Fruit fly (Drosophila melanogaster) ovary, adult (tissue): ENCODE data around the gene eIF1A.

Experiments used
- CG17801 ChIP-seq: fragments of 200-800 bp; optimal IDR thresholded peaks from 2 replicates; lab custom pipeline; 2019; ENCODE audit warnings: missing biosample characterization, mild to moderate bottlenecking, missing genetic modification characterization, moderate library complexity; ENCODE audit not compliant: partially characterized antibody

Gene eIF1A

DNA sequence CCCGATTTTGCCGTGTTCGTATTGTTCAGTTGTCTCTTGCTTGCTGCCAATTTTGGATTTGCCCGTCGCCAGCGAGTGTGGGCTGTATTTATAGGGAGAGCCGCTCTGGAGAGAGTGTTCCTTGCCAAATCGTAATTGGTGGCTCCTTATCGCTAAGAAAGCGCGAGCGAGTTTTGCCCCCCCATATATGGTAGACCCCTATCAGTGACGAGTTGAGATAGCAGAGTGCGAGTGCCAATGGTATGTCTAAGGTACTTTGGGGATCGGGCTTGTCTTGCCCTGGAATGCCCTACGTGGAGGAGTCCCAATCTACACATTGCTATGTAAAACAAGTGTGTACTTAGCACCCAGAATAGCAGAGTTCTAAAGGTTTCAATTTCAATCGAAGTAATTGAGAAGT lies 5.0 kb downstream of the eIF1A start, which contains the start of gene CG7142:
Gene CG7142 (minus strand): TSS at position 29 of the 400 bp plus-strand sequence.
- TF ChIP-seq CG17801 (GFP tag; lab: Kevin White, UChicago) = no peak

dm6 chr3R:18280133-18280532 lies 5.7 kb downstream of the eIF1A start:
- TF ChIP-seq CG17801 (GFP tag; lab: Kevin White, UChicago) = no peak

dm6 chr3R:18280866-18281473 lies 6.5 kb downstream of the eIF1A start:
- no peak for TF ChIP-seq CG17801 (GFP tag; lab: Kevin White, UChicago)

dm6 chr3R:18283441-18283840 lies 9.0 kb downstream of the eIF1A start, which contains the start of the genes CG14312 and CG8064:
Gene CG14312, minus strand, starts transcription at chr3R:18283528.
Gene CG8064, plus strand, starts transcription at chr3R:18283660.
- TF ChIP-seq CG17801 (GFP tag; lab: Kevin White, UChicago) = no peak

dm6 chr3R:18288677-18289076 lies 14.2 kb downstream of the eIF1A start, which contains the start of gene CG7131:
Gene CG7131, minus strand, starts transcription at chr3R:18288777.
- no peak for TF ChIP-seq CG17801 (GFP tag; lab: Kevin White, UChicago)

DNA sequence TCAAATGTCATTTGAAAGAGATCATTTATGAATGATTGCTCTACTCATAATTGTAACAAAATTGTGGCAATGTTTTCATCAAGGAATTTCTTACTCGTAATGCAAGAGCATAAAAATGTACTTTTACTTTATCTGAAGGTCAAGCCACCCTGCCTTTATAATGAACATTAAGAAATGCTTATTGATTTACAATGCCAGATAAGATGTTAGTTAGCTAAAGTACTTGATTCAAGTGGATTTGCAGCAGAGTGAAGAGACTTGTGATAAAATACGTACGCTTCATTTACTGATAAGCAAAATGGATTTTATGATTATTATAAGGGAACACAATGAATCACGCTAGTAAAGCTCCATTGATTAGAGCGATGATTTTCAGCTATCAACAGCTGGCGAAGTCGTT lies 17.4 kb downstream of the eIF1A start:
- no peak for TF ChIP-seq CG17801 (GFP tag; lab: Kevin White, UChicago)

dm6 chr3R:18292371-18292770 lies 17.9 kb downstream of the eIF1A start:
- no peak for TF ChIP-seq CG17801 (GFP tag; lab: Kevin White, UChicago)

DNA sequence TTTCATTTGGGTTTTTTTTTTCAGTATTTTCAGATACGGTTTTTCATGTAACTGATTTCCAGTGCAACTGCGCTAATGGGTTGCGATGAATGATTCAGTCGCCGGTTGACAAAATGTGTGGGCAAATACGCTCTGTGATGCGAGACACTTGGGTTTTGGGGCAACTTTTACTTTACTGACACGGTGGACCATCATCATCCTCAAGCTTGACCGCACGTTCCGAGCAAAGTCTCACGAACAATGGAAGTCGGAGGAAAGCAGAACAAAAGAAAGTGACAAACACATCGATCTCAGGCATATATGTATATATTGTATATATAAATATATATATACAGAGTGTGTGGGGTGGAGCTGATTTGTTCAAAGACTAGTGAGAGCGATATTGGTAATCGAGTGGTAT lies 20.0 kb downstream of the eIF1A start:
- no peak for TF ChIP-seq CG17801 (GFP tag; lab: Kevin White, UChicago)

DNA sequence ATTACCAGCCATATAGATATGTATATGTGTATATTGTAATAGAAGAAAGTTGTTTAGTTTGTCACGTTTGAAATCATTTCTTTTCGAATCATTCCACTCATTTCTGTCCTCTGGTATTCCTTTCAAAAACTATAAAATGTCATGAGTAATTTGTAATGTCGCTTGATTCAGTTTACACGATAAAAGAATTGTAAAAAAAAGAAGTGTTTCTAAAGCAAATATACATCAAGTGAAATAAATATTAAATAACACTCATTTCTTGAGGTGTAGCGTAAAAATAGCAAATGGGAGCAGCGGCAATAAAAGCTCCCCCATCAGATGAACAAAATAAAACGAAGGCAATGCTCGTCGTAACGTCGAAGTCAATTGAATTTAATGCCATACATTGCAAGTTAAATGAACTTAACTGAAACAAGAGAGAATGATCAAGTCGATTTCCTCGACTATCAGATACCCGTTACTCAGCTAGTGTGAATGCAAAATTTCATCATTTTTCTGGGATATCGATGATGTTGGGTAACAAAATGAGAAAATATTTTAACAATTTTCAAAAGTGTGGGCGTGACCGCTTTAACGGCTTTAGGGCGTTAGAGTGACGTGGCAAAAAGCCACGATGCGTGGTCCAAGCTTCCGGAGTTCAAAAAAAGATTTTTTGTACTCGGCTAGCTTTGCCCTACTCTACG lies 20.9 kb downstream of the eIF1A start:
- TF ChIP-seq CG17801 (GFP tag; lab: Kevin White, UChicago) = no peak

DNA sequence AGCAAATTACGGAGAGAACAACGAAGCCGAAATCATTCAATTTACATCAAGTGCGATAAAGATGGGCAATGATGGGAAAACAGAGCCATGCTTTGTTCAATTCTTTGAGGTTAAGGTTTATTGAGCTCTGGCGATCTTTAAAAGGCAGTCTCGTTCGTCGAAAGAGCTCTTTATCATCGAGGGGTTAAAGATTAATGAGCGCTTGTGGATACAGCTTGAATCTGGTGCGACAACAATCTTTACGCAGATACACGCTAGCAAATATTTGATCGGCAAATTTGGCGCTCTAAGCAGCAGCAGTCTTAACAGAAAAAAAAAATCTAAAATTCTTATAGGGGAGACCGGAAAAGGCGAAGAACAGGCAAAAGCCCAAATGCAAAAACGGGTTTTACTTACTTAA lies 21.6 kb downstream of the eIF1A start:
- TF ChIP-seq CG17801 (GFP tag; lab: Kevin White, UChicago) = no peak

dm6 chr3R:18296737-18297136 lies 22.3 kb downstream of the eIF1A start:
- no peak for TF ChIP-seq CG17801 (GFP tag; lab: Kevin White, UChicago)

dm6 chr3R:18297444-18298297 lies 23.2 kb downstream of the eIF1A start:
- TF ChIP-seq CG17801 (GFP tag; lab: Kevin White, UChicago) = no peak

- TF ChIP-seq CG17801 (GFP tag; lab: Kevin White, UChicago) = no peak
Observed at dm6 chr3R:18298298-18298899, 23.9 kb downstream of the eIF1A start.

dm6 chr3R:18298900-18299321 lies 24.4 kb downstream of the eIF1A start, which contains the start of gene Dlc90F:
Gene Dlc90F, plus strand, starts transcription at chr3R:18299229.
- TF ChIP-seq CG17801 (GFP tag; lab: Kevin White, UChicago) = no peak

dm6 chr3R:18301569-18301968 lies 27.1 kb downstream of the eIF1A start, which contains the start of gene Polr1E:
Gene Polr1E, minus strand, starts transcription at chr3R:18301728.
- TF ChIP-seq CG17801 (GFP tag; lab: Kevin White, UChicago) = no peak
